Fruit fly (Drosophila melanogaster) whole organism, prepupa: Measurements from ENCODE around the gene lectin-37Db.
A peak's percentile ranks its signal among the peaks of the same experiment; 100 is the strongest.

Experiments used
- CG10631 ChIP-seq: fragments of 200-800 bp; sonication (Bioruptor generic); optimal IDR thresholded peaks from 2 replicates; lab custom pipeline; 2016; ENCODE audit warnings: missing biosample characterization, missing genetic modification characterization
- CG10669 ChIP-seq: fragments of 200-800 bp; sonication (Bioruptor generic); optimal IDR thresholded peaks from 3 replicates; lab custom pipeline; 2018; ENCODE audit warnings: missing biosample characterization, mild to moderate bottlenecking, missing genetic modification characterization, moderate library complexity
- CG11294 ChIP-seq: fragments of 200-800 bp; sonication (Bioruptor generic); IDR thresholded peaks from 2 replicates; pipeline ENCODE4 v1.3.6; 2022; ENCODE audit warnings: missing biosample characterization, missing genetic modification characterization
- CG11762 ChIP-seq: fragments of 200-800 bp; sonication (Bioruptor generic); optimal IDR thresholded peaks from 3 replicates; lab custom pipeline; 2016; ENCODE audit warnings: missing biosample characterization, missing genetic modification characterization; ENCODE audit not compliant: insufficient read depth
- CG11902 ChIP-seq: fragments of 200-800 bp; sonication (Bioruptor generic); optimal IDR thresholded peaks from 3 replicates; lab custom pipeline; 2016; ENCODE audit warnings: missing biosample characterization, missing genetic modification characterization
- CG15336 ChIP-seq: fragments of 200-800 bp; sonication (Bioruptor generic); IDR thresholded peaks from 2 replicates; pipeline ENCODE4 v1.3.6; 2022; ENCODE audit warnings: missing biosample characterization, missing genetic modification characterization
- CG16779 ChIP-seq: fragments of 200-800 bp; sonication (Bioruptor generic); optimal IDR thresholded peaks from 3 replicates; lab custom pipeline; 2017; ENCODE audit warnings: missing biosample characterization, mild to moderate bottlenecking, missing genetic modification characterization
- CG32006 ChIP-seq: fragments of 200-800 bp; sonication (Bioruptor generic); optimal IDR thresholded peaks from 3 replicates; lab custom pipeline; 2017; ENCODE audit warnings: missing biosample characterization, mild to moderate bottlenecking, missing genetic modification characterization
- CG34406 ChIP-seq: fragments of 200-800 bp; sonication (Bioruptor generic); optimal IDR thresholded peaks from 3 replicates; lab custom pipeline; 2016; ENCODE audit warnings: missing biosample characterization, missing genetic modification characterization
- CG4318 ChIP-seq: fragments of 200-800 bp; sonication (Bioruptor generic); optimal IDR thresholded peaks from 3 replicates; lab custom pipeline; 2017; ENCODE audit warnings: missing biosample characterization, mild to moderate bottlenecking, missing genetic modification characterization
- CG6163 ChIP-seq: fragments of 200-800 bp; sonication (Bioruptor generic); IDR thresholded peaks from 3 replicates; pipeline ENCODE4 v1.3.6; 2022; ENCODE audit warnings: missing biosample characterization, missing genetic modification characterization
- CG6792 ChIP-seq: fragments of 200-800 bp; sonication (Bioruptor generic); optimal IDR thresholded peaks from 3 replicates; lab custom pipeline; 2016; ENCODE audit warnings: missing biosample characterization, missing genetic modification characterization
- CG6808 ChIP-seq: fragments of 200-800 bp; sonication (Bioruptor generic); optimal IDR thresholded peaks from 3 replicates; lab custom pipeline; 2017; ENCODE audit warnings: missing biosample characterization, missing genetic modification characterization, mild to moderate bottlenecking, moderate library complexity, missing genetic modification reagents
- CG7368 ChIP-seq: fragments of 200-800 bp; sonication (Bioruptor generic); optimal IDR thresholded peaks from 3 replicates; lab custom pipeline; 2016; ENCODE audit warnings: missing biosample characterization, missing genetic modification characterization
- CG8119 ChIP-seq: fragments of 200-800 bp; sonication (Bioruptor generic); IDR thresholded peaks from 3 replicates; pipeline ENCODE4 v1.3.6; 2022; ENCODE audit warnings: missing biosample characterization, missing genetic modification characterization
- CG8319 ChIP-seq: fragments of 200-800 bp; sonication (Bioruptor generic); optimal IDR thresholded peaks from 3 replicates; lab custom pipeline; 2016; ENCODE audit warnings: missing biosample characterization, missing genetic modification characterization
- CG8632 ChIP-seq: fragments of 200-800 bp; sonication (Bioruptor generic); optimal IDR thresholded peaks from 3 replicates; lab custom pipeline; 2016; ENCODE audit warnings: missing biosample characterization, missing genetic modification characterization
- CG9139 ChIP-seq: fragments of 200-800 bp; sonication (Bioruptor generic); optimal IDR thresholded peaks from 3 replicates; lab custom pipeline; 2017; ENCODE audit warnings: missing biosample characterization, mild to moderate bottlenecking, missing genetic modification characterization
- Eip75B ChIP-seq: fragments of 200-800 bp; sonication (Bioruptor generic); optimal IDR thresholded peaks from 3 replicates; lab custom pipeline; 2016; ENCODE audit warnings: missing biosample characterization, missing genetic modification characterization
- Eip78C ChIP-seq: fragments of 200-800 bp; sonication (Bioruptor generic); peaks from one replicate; lab custom pipeline; 2016; ENCODE audit warnings: missing biosample characterization, missing genetic modification characterization
- Ets21C ChIP-seq: fragments of 200-800 bp; sonication (Bioruptor generic); optimal IDR thresholded peaks from 3 replicates; lab custom pipeline; 2016; ENCODE audit warnings: missing biosample characterization, missing genetic modification characterization
- Gug ChIP-seq: fragments of 200-800 bp; sonication (Bioruptor generic); IDR thresholded peaks from 2 replicates; pipeline ENCODE4 v1.3.6; 2022; ENCODE audit warnings: missing biosample characterization, missing genetic modification characterization
- Hr38 ChIP-seq: sonication (Bioruptor generic); optimal IDR thresholded peaks from 2 replicates; lab custom pipeline; 2016; ENCODE audit warnings: missing biosample characterization, missing genetic modification characterization
- Hr39 ChIP-seq: fragments of 200-800 bp; sonication (Bioruptor generic); optimal IDR thresholded peaks from 2 replicates; lab custom pipeline; 2016; ENCODE audit warnings: missing biosample characterization, missing genetic modification characterization
- Hr4 ChIP-seq: fragments of 200-800 bp; sonication (Bioruptor generic); optimal IDR thresholded peaks from 3 replicates; lab custom pipeline; 2016; ENCODE audit warnings: missing biosample characterization, missing genetic modification characterization
- Met ChIP-seq: fragments of 200-800 bp; sonication (Bioruptor generic); optimal IDR thresholded peaks from 3 replicates; lab custom pipeline; 2016; ENCODE audit warnings: missing biosample characterization, missing genetic modification characterization
- OdsH ChIP-seq: fragments of 200-800 bp; sonication (Bioruptor generic); optimal IDR thresholded peaks from 3 replicates; lab custom pipeline; 2016; ENCODE audit warnings: missing biosample characterization, missing genetic modification characterization
- Smox ChIP-seq: fragments of 200-800 bp; sonication (Bioruptor generic); optimal IDR thresholded peaks from 3 replicates; lab custom pipeline; 2016; ENCODE audit warnings: missing biosample characterization, missing genetic modification characterization
- Sox102F ChIP-seq: fragments of 200-800 bp; sonication (Bioruptor generic); optimal IDR thresholded peaks from 2 replicates; lab custom pipeline; 2016; ENCODE audit warnings: missing biosample characterization, mild to moderate bottlenecking, missing genetic modification characterization
- Sox14 ChIP-seq: fragments of 200-800 bp; sonication (Bioruptor generic); optimal IDR thresholded peaks from 3 replicates; lab custom pipeline; 2016; ENCODE audit warnings: missing biosample characterization, missing genetic modification characterization
- achi ChIP-seq: fragments of 200-800 bp; sonication (Bioruptor generic); optimal IDR thresholded peaks from 3 replicates; lab custom pipeline; 2016; ENCODE audit warnings: missing biosample characterization, missing genetic modification characterization
- cyc ChIP-seq: fragments of 200-800 bp; sonication (Bioruptor generic); optimal IDR thresholded peaks from 3 replicates; lab custom pipeline; 2016; ENCODE audit warnings: missing biosample characterization, missing genetic modification characterization
- dsx ChIP-seq: fragments of 200-800 bp; optimal IDR thresholded peaks from 3 replicates; lab custom pipeline; 2019; ENCODE audit warnings: missing biosample characterization, mild to moderate bottlenecking, missing genetic modification characterization, moderate library complexity; ENCODE audit not compliant: poor library complexity, severe bottlenecking
- eg ChIP-seq: fragments of 200-800 bp; sonication (Bioruptor generic); IDR thresholded peaks from 3 replicates; pipeline ENCODE4 v1.3.6; 2022; ENCODE audit warnings: missing biosample characterization, missing genetic modification characterization
- esn ChIP-seq: fragments of 200-800 bp; sonication (Bioruptor generic); optimal IDR thresholded peaks from 2 replicates; lab custom pipeline; 2016; ENCODE audit warnings: missing biosample characterization, mild to moderate bottlenecking, missing genetic modification characterization, moderate library complexity
- fd59A ChIP-seq: fragments of 200-800 bp; sonication (Bioruptor generic); optimal IDR thresholded peaks from 2 replicates; lab custom pipeline; 2017; ENCODE audit warnings: missing biosample characterization, mild to moderate bottlenecking, missing genetic modification characterization, missing genetic modification reagents
- fd85E ChIP-seq: fragments of 200-800 bp; sonication (Bioruptor generic); optimal IDR thresholded peaks from 3 replicates; lab custom pipeline; 2016; ENCODE audit warnings: missing biosample characterization, missing genetic modification characterization
- fkh ChIP-seq: fragments of 200-800 bp; sonication (Bioruptor generic); optimal IDR thresholded peaks from 3 replicates; lab custom pipeline; 2017; ENCODE audit warnings: missing biosample characterization, mild to moderate bottlenecking, missing genetic modification characterization, moderate library complexity
- lz ChIP-seq: fragments of 200-800 bp; sonication (Bioruptor generic); optimal IDR thresholded peaks from 3 replicates; lab custom pipeline; 2016; ENCODE audit warnings: missing biosample characterization, missing genetic modification characterization
- salr ChIP-seq, 2 experiments: fragments of 200-800 bp; sonication (Bioruptor generic); optimal IDR thresholded peaks; 3 replicates each; lab custom pipeline; 2016 to 2018; ENCODE audit warnings: missing biosample characterization in 2 of 2, missing genetic modification characterization in 2 of 2, mild to moderate bottlenecking in 1 of 2
- spab ChIP-seq: fragments of 200-800 bp; sonication (Bioruptor generic); optimal IDR thresholded peaks from 2 replicates; lab custom pipeline; 2017; ENCODE audit warnings: missing biosample characterization, mild to moderate bottlenecking, missing genetic modification characterization, missing genetic modification reagents
- ss ChIP-seq, 2 experiments: fragments of 200-800 bp; sonication (Bioruptor generic); optimal IDR thresholded peaks; 2 replicates in 1 of 2; 3 replicates in 1 of 2; lab custom pipeline; 2017 to 2018; ENCODE audit warnings: mild to moderate bottlenecking in 2 of 2, missing biosample characterization in 2 of 2, missing genetic modification characterization in 2 of 2, moderate library complexity in 1 of 2
- svp ChIP-seq: fragments of 200-800 bp; sonication (Bioruptor generic); peaks from one replicate; lab custom pipeline; 2016; ENCODE audit warnings: missing biosample characterization, missing genetic modification characterization
- topi ChIP-seq: fragments of 200-800 bp; sonication (Bioruptor generic); optimal IDR thresholded peaks from 3 replicates; lab custom pipeline; 2016; ENCODE audit warnings: missing biosample characterization, missing genetic modification characterization
- vri ChIP-seq: fragments of 200-800 bp; sonication (Bioruptor generic); optimal IDR thresholded peaks from 3 replicates; lab custom pipeline; 2016; ENCODE audit warnings: missing biosample characterization, mild to moderate bottlenecking, missing genetic modification characterization

lectin-37Db gene

DNA sequence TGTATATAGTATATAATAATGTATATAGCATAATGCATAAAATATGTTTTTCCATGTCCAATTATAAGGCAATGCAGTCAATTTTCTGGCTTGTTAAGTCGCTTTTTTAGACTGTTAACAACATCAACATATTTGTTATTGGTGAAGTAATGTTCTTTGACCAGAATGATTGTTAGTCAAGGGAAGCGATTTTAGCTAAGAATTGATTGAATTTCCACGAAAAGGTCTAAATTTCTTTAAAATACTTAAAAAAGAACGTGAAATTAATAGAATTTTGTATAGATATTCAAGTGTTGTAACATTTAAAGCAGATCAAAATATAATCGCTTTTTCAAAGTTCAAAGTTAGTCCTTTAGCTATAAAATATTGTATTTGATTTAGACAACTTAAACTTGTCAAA is 44.5 kb downstream of the lectin-37Db start (continued):
- no peak for TF ChIP-seq CG15336 (GFP tag; lab: Robert Waterston, UW)
- TF ChIP-seq CG8319 = no peak
- peak; percentile 9 for TF ChIP-seq Hr4
- TF ChIP-seq CG8119 (GFP tag; lab: Robert Waterston, UW) = no peak
- no peak for TF ChIP-seq CG16779 (tag; lab: Kevin White, UChicago)
- TF ChIP-seq CG6163 (GFP tag; lab: Robert Waterston, UW) = no peak
- TF ChIP-seq CG4318 (GFP tag; lab: Kevin White, UChicago) = peak; percentile 58
- no peak for TF ChIP-seq CG7368
- TF ChIP-seq Hr39 (GFP tag; lab: Kevin White, UChicago) = no peak
- no peak for TF ChIP-seq Met (GFP tag; lab: Kevin White, UChicago)
- no peak for TF ChIP-seq esn (GFP tag; lab: Kevin White, UChicago)
- no peak for TF ChIP-seq CG6808 (GFP tag; lab: Kevin White, UChicago)
- TF ChIP-seq Eip78C (GFP tag; lab: Kevin White, UChicago) = peak; percentile 84
- TF ChIP-seq CG8632 = no peak
- peak; percentile 0 for TF ChIP-seq spab (GFP tag; lab: Kevin White, UChicago)
- no peak for TF ChIP-seq Hr38 (GFP tag; lab: Kevin White, UChicago)
- no peak for TF ChIP-seq CG34406
- no peak for TF ChIP-seq Smox (GFP tag; lab: Kevin White, UChicago)
- peak; percentile 17 for TF ChIP-seq OdsH (GFP tag; lab: Kevin White, UChicago)
- no peak for TF ChIP-seq topi
- TF ChIP-seq achi (GFP tag; lab: Kevin White, UChicago) = no peak
- no peak for TF ChIP-seq dsx
- no peak for TF ChIP-seq ss (GFP tag; optimal IDR thresholded peaks at IDR 0.05; lab: Kevin White, UChicago)
- TF ChIP-seq CG10631 (GFP tag; lab: Kevin White, UChicago) = peak; percentile 24
- TF ChIP-seq Sox102F = no peak
- peak; percentile 75 for TF ChIP-seq CG32006 (GFP tag; lab: Kevin White, UChicago)
- no peak for TF ChIP-seq cyc (GFP tag; lab: Kevin White, UChicago)
- no peak for TF ChIP-seq Ets21C (GFP tag; lab: Kevin White, UChicago)
- TF ChIP-seq, all 60 proteins: peak for 14

DNA sequence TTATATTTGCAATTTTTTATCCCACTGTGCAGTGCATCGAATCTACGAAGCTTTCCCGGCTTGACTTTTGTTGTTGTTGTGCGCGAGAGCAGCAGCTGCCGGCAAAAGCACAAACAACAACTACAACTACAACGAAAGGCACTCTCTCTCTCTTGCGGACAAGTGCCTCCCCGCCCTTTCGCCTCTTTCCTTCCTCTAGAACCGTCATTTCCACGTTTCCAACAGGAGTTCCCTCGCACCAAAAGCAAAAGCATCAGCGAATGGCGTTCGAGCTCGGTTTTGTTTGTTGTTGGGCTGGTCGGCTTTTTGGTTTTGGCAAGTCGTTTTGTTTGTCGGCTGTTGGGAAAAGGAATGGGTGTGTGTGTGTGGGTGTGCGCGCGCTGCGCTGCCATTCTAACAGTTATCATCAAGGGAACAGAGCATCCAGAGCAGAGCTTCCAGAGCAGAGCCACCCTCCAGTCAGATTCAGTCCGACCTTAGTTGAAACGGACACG is 45.0 kb downstream of the lectin-37Db start, which contains the start of gene tj:
Gene tj (plus strand): TSS at position 444 of the 494 bp plus-strand sequence.
- no peak for TF ChIP-seq CG10669 (GFP tag; lab: Kevin White, UChicago)
- TF ChIP-seq Hr39 (GFP tag; lab: Kevin White, UChicago) = no peak
- no peak for TF ChIP-seq CG9139 (GFP tag; lab: Kevin White, UChicago)
- TF ChIP-seq CG7368 = no peak
- no peak for TF ChIP-seq Sox14 (GFP tag; lab: Kevin White, UChicago)
- no peak for TF ChIP-seq CG34406
- TF ChIP-seq Hr4 = no peak
- no peak for TF ChIP-seq salr (GFP tag; optimal IDR thresholded peaks at IDR 0.05; lab: Kevin White, UChicago)
- TF ChIP-seq eg (GFP tag; lab: Robert Waterston, UW) = no peak
- no peak for TF ChIP-seq fd59A (GFP tag; lab: Kevin White, UChicago)
- TF ChIP-seq Eip78C (GFP tag; lab: Kevin White, UChicago) = peak; percentile 12
- no peak for TF ChIP-seq vri (GFP tag; lab: Kevin White, UChicago)
- TF ChIP-seq Eip75B (GFP tag; lab: Kevin White, UChicago) = no peak
- TF ChIP-seq CG11902 (GFP tag; lab: Kevin White, UChicago) = no peak
- no peak for TF ChIP-seq Gug (GFP tag; lab: Robert Waterston, UW)
- no peak for TF ChIP-seq fd85E (GFP tag; lab: Kevin White, UChicago)
- no peak for TF ChIP-seq Hr38 (GFP tag; lab: Kevin White, UChicago)
- 0 out of 3 replicates have a peak, but pooled peaks have one; percentile 22 for TF ChIP-seq CG6163 (GFP tag; lab: Robert Waterston, UW)
- TF ChIP-seq svp (GFP tag; lab: Kevin White, UChicago) = peak; percentile 60
- no peak for TF ChIP-seq fkh (GFP tag; lab: Kevin White, UChicago)
- TF ChIP-seq CG11294 (GFP tag; lab: Robert Waterston, UW) = no peak
- no peak for TF ChIP-seq CG11762 (GFP tag; lab: Kevin White, UChicago)
- no peak for TF ChIP-seq CG6792 (GFP tag; lab: Kevin White, UChicago)
- no peak for TF ChIP-seq cyc (GFP tag; lab: Kevin White, UChicago)
- no peak for TF ChIP-seq lz (GFP tag; lab: Kevin White, UChicago)
